Worm (Caenorhabditis elegans) whole organism, L1 larva: Measurements from ENCODE around the gene Y45G5AM.5.
A peak's percentile ranks its signal among the peaks of the same experiment; 100 is the strongest.

ENCODE experiments used
- C16A3.4 ChIP-seq: fragments of 150-350 bp; optimal IDR thresholded peaks from 2 replicates; lab custom pipeline; 2014; ENCODE audit warnings: missing biosample characterization, missing genetic modification characterization
- F16B12.6 ChIP-seq: fragments of 150-350 bp; optimal IDR thresholded peaks from 2 replicates; lab custom pipeline; 2014; ENCODE audit warnings: missing biosample characterization, missing genetic modification characterization
- aha-1 ChIP-seq: fragments of 150-350 bp; optimal IDR thresholded peaks from 2 replicates; lab custom pipeline; 2014; ENCODE audit warnings: missing biosample characterization, missing genetic modification characterization
- alr-1 ChIP-seq: fragments of 200-800 bp; sonication (Bioruptor generic); optimal IDR thresholded peaks from 2 replicates; lab custom pipeline; 2018; ENCODE audit warnings: borderline replicate concordance, mild to moderate bottlenecking, missing genetic modification characterization, missing compliant biosample characterization
- ama-1 ChIP-seq: fragments of 150-350 bp; optimal IDR thresholded peaks from 2 replicates; lab custom pipeline; 2014
- blmp-1 ChIP-seq: fragments of 150-350 bp; optimal IDR thresholded peaks from 2 replicates; lab custom pipeline; 2014; ENCODE audit warnings: missing biosample characterization, missing genetic modification characterization
- ceh-63 ChIP-seq: fragments of 200-800 bp; sonication (Bioruptor generic); optimal IDR thresholded peaks from 2 replicates; lab custom pipeline; 2018; ENCODE audit warnings: mild to moderate bottlenecking, missing genetic modification characterization, missing compliant biosample characterization
- ceh-8 ChIP-seq: fragments of 200-800 bp; sonication (Bioruptor generic); optimal IDR thresholded peaks from 2 replicates; lab custom pipeline; 2018; ENCODE audit warnings: mild to moderate bottlenecking, missing genetic modification characterization, moderate library complexity, missing compliant biosample characterization
- ceh-82 ChIP-seq, 3 experiments: fragments of 150-350 bp in 1 of 3; sonication (generic microtip) in 2 of 3; optimal IDR thresholded peaks; 2 replicates each; lab custom pipeline; 2014 to 2017; ENCODE audit warnings: missing biosample characterization in 3 of 3, missing genetic modification characterization in 3 of 3
- ceh-88 ChIP-seq: fragments of 200-800 bp; sonication (Bioruptor generic); IDR thresholded peaks from 2 replicates; pipeline ENCODE4 v1.3.6; 2022; ENCODE audit warnings: missing genetic modification characterization, missing compliant biosample characterization
- ceh-90 ChIP-seq: sonication (generic microtip); optimal IDR thresholded peaks from 2 replicates; lab custom pipeline; 2016; ENCODE audit warnings: missing genetic modification characterization, missing compliant biosample characterization
- dsc-1 ChIP-seq: sonication (generic microtip); optimal IDR thresholded peaks from 2 replicates; lab custom pipeline; 2016; ENCODE audit warnings: mild to moderate bottlenecking, missing genetic modification characterization, missing compliant biosample characterization
- efl-3 ChIP-seq: fragments of 200-800 bp; sonication (Bioruptor generic); optimal IDR thresholded peaks from 2 replicates; lab custom pipeline; 2018; ENCODE audit warnings: mild to moderate bottlenecking, missing genetic modification characterization, missing compliant biosample characterization
- elt-3 ChIP-seq, 6 experiments: fragments of 150-350 bp in 1 of 6; sonication (generic microtip); optimal IDR thresholded peaks; 2 replicates each; lab custom pipeline; 2017 to 2018; ENCODE audit warnings: missing biosample characterization in 6 of 6, missing genetic modification characterization in 6 of 6, inconsistent platforms in 1 of 6
- fkh-4 ChIP-seq: sonication (generic microtip); optimal IDR thresholded peaks from 2 replicates; lab custom pipeline; 2016; ENCODE audit warnings: missing compliant biosample characterization, missing genetic modification characterization, borderline replicate concordance
- fkh-8 ChIP-seq: sonication (generic microtip); optimal IDR thresholded peaks from 2 replicates; lab custom pipeline; 2016; ENCODE audit warnings: mild to moderate bottlenecking, missing genetic modification characterization, missing compliant biosample characterization
- fos-1 ChIP-seq: fragments of 150-350 bp; optimal IDR thresholded peaks from 2 replicates; lab custom pipeline; 2014; ENCODE audit warnings: missing biosample characterization, missing genetic modification characterization
- hlh-4 ChIP-seq: sonication (generic microtip); optimal IDR thresholded peaks from 2 replicates; lab custom pipeline; 2016; ENCODE audit warnings: mild to moderate bottlenecking, missing genetic modification characterization, missing compliant biosample characterization
- hpl-2 ChIP-seq: fragments of 150-350 bp; optimal IDR thresholded peaks from 2 replicates; lab custom pipeline; 2014; ENCODE audit warnings: missing biosample characterization, missing genetic modification reagents, missing genetic modification characterization
- isw-1 ChIP-seq: fragments of 200-800 bp; sonication (Bioruptor generic); IDR thresholded peaks from 2 replicates; pipeline ENCODE4 v1.3.6; 2022; ENCODE audit warnings: missing genetic modification characterization, missing compliant biosample characterization
- jun-1 ChIP-seq: fragments of 150-350 bp; optimal IDR thresholded peaks from 2 replicates; lab custom pipeline; 2014; ENCODE audit warnings: missing biosample characterization, missing genetic modification reagents, missing genetic modification characterization
- lin-15B ChIP-seq: fragments of 150-350 bp; sonication (generic microtip); optimal IDR thresholded peaks from 3 replicates; lab custom pipeline; 2014; ENCODE audit warnings: missing biosample characterization, missing genetic modification characterization
- lin-39 ChIP-seq: fragments of 150-350 bp; optimal IDR thresholded peaks from 2 replicates; lab custom pipeline; 2014; ENCODE audit warnings: missing biosample characterization, missing genetic modification reagents, missing genetic modification characterization
- lsy-2 ChIP-seq, 2 experiments: fragments of 150-350 bp; optimal IDR thresholded peaks; 2 replicates each; lab custom pipeline; 2014; ENCODE audit warnings: missing biosample characterization in 2 of 2, missing genetic modification characterization in 2 of 2
- nhr-11 ChIP-seq: fragments of 150-350 bp; optimal IDR thresholded peaks from 2 replicates; lab custom pipeline; 2014; ENCODE audit warnings: missing biosample characterization, missing genetic modification characterization
- nhr-19 ChIP-seq: fragments of 200-800 bp; sonication (Bioruptor generic); conservative IDR thresholded peaks from 2 replicates; pipeline ENCODE4 v1.3.6; 2022; ENCODE audit warnings: missing genetic modification characterization, missing compliant biosample characterization
- nhr-47 ChIP-seq: sonication (generic microtip); optimal IDR thresholded peaks from 2 replicates; lab custom pipeline; 2016; ENCODE audit warnings: mild to moderate bottlenecking, missing genetic modification characterization, moderate library complexity, missing compliant biosample characterization
- nhr-71 ChIP-seq: sonication (generic microtip); optimal IDR thresholded peaks from 2 replicates; lab custom pipeline; 2016; ENCODE audit warnings: mild to moderate bottlenecking, missing genetic modification characterization, moderate library complexity, missing compliant biosample characterization
- nhr-84 ChIP-seq: sonication (generic microtip); optimal IDR thresholded peaks from 2 replicates; lab custom pipeline; 2017; ENCODE audit warnings: missing biosample characterization, missing genetic modification characterization
- nhr-85 ChIP-seq: sonication (generic microtip); peaks from one replicate; lab custom pipeline; 2016; ENCODE audit warnings: missing genetic modification characterization, inconsistent platforms, missing compliant biosample characterization
- nhr-90 ChIP-seq: sonication (generic microtip); optimal IDR thresholded peaks from 2 replicates; lab custom pipeline; 2016; ENCODE audit warnings: mild to moderate bottlenecking, missing genetic modification characterization, missing compliant biosample characterization; ENCODE audit not compliant: poor library complexity
- pag-3 ChIP-seq: sonication (generic microtip); optimal IDR thresholded peaks from 2 replicates; lab custom pipeline; 2017; ENCODE audit warnings: missing genetic modification characterization, mild to moderate bottlenecking, missing compliant biosample characterization, antibody characterized with exemption, borderline replicate concordance; ENCODE audit not compliant: insufficient read depth
- pax-3 ChIP-seq: fragments of 200-800 bp; sonication (Bioruptor generic); optimal IDR thresholded peaks from 2 replicates; lab custom pipeline; 2018; ENCODE audit warnings: mild to moderate bottlenecking, missing genetic modification characterization, moderate library complexity, missing compliant biosample characterization
- pqm-1 ChIP-seq: sonication (generic microtip); optimal IDR thresholded peaks from 3 replicates; lab custom pipeline; 2017; ENCODE audit warnings: missing biosample characterization, missing genetic modification characterization
- rnt-1 ChIP-seq: sonication (generic microtip); optimal IDR thresholded peaks from 2 replicates; lab custom pipeline; 2016; ENCODE audit warnings: mild to moderate bottlenecking, missing genetic modification characterization, moderate library complexity, missing compliant biosample characterization
- skn-1 ChIP-seq: fragments of 150-350 bp; optimal IDR thresholded peaks from 2 replicates; lab custom pipeline; 2014; ENCODE audit warnings: missing biosample characterization, missing genetic modification characterization
- sox-4 ChIP-seq: sonication (generic microtip); optimal IDR thresholded peaks from 2 replicates; lab custom pipeline; 2016; ENCODE audit warnings: missing genetic modification characterization, missing compliant biosample characterization
- sptf-1 ChIP-seq: fragments of 150-350 bp; optimal IDR thresholded peaks from 2 replicates; lab custom pipeline; 2014; ENCODE audit warnings: missing biosample characterization, missing genetic modification characterization
- swsn-7 ChIP-seq: sonication (generic microtip); optimal IDR thresholded peaks from 2 replicates; lab custom pipeline; 2016; ENCODE audit warnings: missing genetic modification characterization, missing compliant biosample characterization
- tbx-2 ChIP-seq: sonication (generic microtip); optimal IDR thresholded peaks from 2 replicates; lab custom pipeline; 2016; ENCODE audit warnings: missing genetic modification characterization, missing compliant biosample characterization
- tlp-1 ChIP-seq: fragments of 150-350 bp; optimal IDR thresholded peaks from 2 replicates; lab custom pipeline; 2014; ENCODE audit warnings: missing biosample characterization, missing genetic modification characterization
- xbp-1 ChIP-seq: sonication (generic microtip); optimal IDR thresholded peaks from 2 replicates; lab custom pipeline; 2016; ENCODE audit warnings: missing genetic modification characterization, missing compliant biosample characterization
- zip-4 ChIP-seq: fragments of 200-800 bp; sonication (Bioruptor generic); optimal IDR thresholded peaks from 2 replicates; lab custom pipeline; 2018; ENCODE audit warnings: mild to moderate bottlenecking, missing genetic modification characterization, moderate library complexity, missing compliant biosample characterization
- ztf-11 ChIP-seq, 2 experiments: sonication (generic microtip); optimal IDR thresholded peaks; 2 replicates each; lab custom pipeline; 2016 to 2017; ENCODE audit warnings: missing genetic modification characterization in 2 of 2, missing biosample characterization in 1 of 2, missing compliant biosample characterization in 1 of 2

The Y45G5AM.5 gene

ce11 chrV:4194587-4195211 lies 34.5 kb downstream of the Y45G5AM.5 start, which contains the start of gene Y45G5AM.9 (continued):
- TF ChIP-seq swsn-7 (tag; lab: Kevin White, UChicago) (peak; percentile 82), tbx-2 (peak; percentile 87), lsy-2 (tag; optimal IDR thresholded peaks at IDR 0.05; lab: Kevin White, UChicago) (peak; percentile 87), pax-3 (tag; lab: Kevin White, UChicago) (peak; percentile 7), alr-1 (tag; lab: Kevin White, UChicago) (no peak), pag-3 (tag; lab: Kevin White, UChicago) (peak; percentile 19), ceh-82 (tag; optimal IDR thresholded peaks at IDR 0.05; lab: Kevin White, UChicago) (peak; percentile 67 to 93 (median 78)), ceh-63 (GFP tag; lab: Kevin White, UChicago) (no peak), fkh-4 (peak; percentile 45), blmp-1 (peak; percentile 43), skn-1 (tag; lab: Kevin White, UChicago) (peak; percentile 67), rnt-1 (tag; lab: Kevin White, UChicago) (peak; percentile 94), ceh-8 (GFP tag; lab: Kevin White, UChicago) (peak; percentile 19), nhr-85 (peak; percentile 88), jun-1 (tag; lab: Kevin White, UChicago) (peak; percentile 60), lin-15B (tag; lab: Kevin White, UChicago) (peak; percentile 14), tlp-1 (tag; lab: Kevin White, UChicago) (no peak), ceh-90 (no peak), aha-1 (tag; lab: Kevin White, UChicago) (peak; percentile 48), efl-3 (GFP tag; lab: Kevin White, UChicago) (no peak), nhr-84 (tag; lab: Kevin White, UChicago) (no peak), ztf-11 (tag; optimal IDR thresholded peaks at IDR 0.05; lab: Kevin White, UChicago) (peak in 1 of 2 experiments; percentile 36), fkh-8 (peak; percentile 86), F16B12.6 (tag; lab: Kevin White, UChicago) (peak; percentile 56), elt-3 (tag; optimal IDR thresholded peaks at IDR 0.05; lab: Kevin White, UChicago) (peak in 2 of 6 experiments; percentile 33 to 45), lin-39 (peak; percentile 29), ceh-88 (GFP tag; lab: Robert Waterston, UW) (peak; percentile 34; the same call in 1 of the 2 replicates), sptf-1 (tag; lab: Kevin White, UChicago) (no peak), nhr-47 (peak; percentile 89), nhr-19 (peak; percentile 77), C16A3.4 (peak; percentile 88), pqm-1 (tag; lab: Kevin White, UChicago) (no peak), xbp-1 (tag; lab: Kevin White, UChicago) (peak; percentile 82), hlh-4 (no peak), fos-1 (tag; lab: Kevin White, UChicago) (peak; percentile 69), zip-4 (peak; percentile 59), nhr-11 (tag; lab: Kevin White, UChicago) (peak; percentile 9), sox-4 (tag; lab: Kevin White, UChicago) (peak; percentile 54), nhr-71 (tag; lab: Kevin White, UChicago) (peak; percentile 90), hpl-2 (GFP tag; lab: Kevin White, UChicago) (peak; percentile 3), ama-1 (lab: Kevin White, UChicago) (no peak), dsc-1 (tag; lab: Kevin White, UChicago) (peak; percentile 84), isw-1 (GFP tag; lab: Robert Waterston, UW) (peak; percentile 70), nhr-90 (tag; lab: Kevin White, UChicago) (peak; percentile 87)
- TF ChIP-seq, all 84 proteins: peak for 52
